Worm (Caenorhabditis elegans) whole organism, late embryonic: ENCODE data around the gene ldb-1.

ENCODE experiments used
- C08G9.2 ChIP-seq: sonication (generic microtip); optimal IDR thresholded peaks from 2 replicates; lab custom pipeline; 2016; ENCODE audit warnings: mild to moderate bottlenecking, missing genetic modification characterization, moderate library complexity, missing compliant biosample characterization
- F13H6.1 ChIP-seq: sonication (generic microtip); optimal IDR thresholded peaks from 2 replicates; lab custom pipeline; 2016; ENCODE audit warnings: missing genetic modification characterization, missing compliant biosample characterization
- K09A11.1 ChIP-seq: sonication (generic microtip); optimal IDR thresholded peaks from 2 replicates; lab custom pipeline; 2017; ENCODE audit warnings: antibody characterized with exemption, mild to moderate bottlenecking, missing genetic modification characterization, missing compliant biosample characterization; ENCODE audit not compliant: insufficient read depth
- ceh-14 ChIP-seq: sonication (generic microtip); optimal IDR thresholded peaks from 2 replicates; lab custom pipeline; 2016; ENCODE audit warnings: missing genotype, missing genetic modification characterization, missing compliant biosample characterization
- ceh-2 ChIP-seq: sonication (generic microtip); optimal IDR thresholded peaks from 2 replicates; lab custom pipeline; 2016; ENCODE audit warnings: missing genotype, missing genetic modification characterization, missing compliant biosample characterization
- ceh-30 ChIP-seq: fragments of 150-350 bp; optimal IDR thresholded peaks from 2 replicates; lab custom pipeline; 2014; ENCODE audit warnings: missing biosample characterization, missing genetic modification characterization
- ceh-31 ChIP-seq: sonication (generic microtip); optimal IDR thresholded peaks from 2 replicates; lab custom pipeline; 2016; ENCODE audit warnings: missing genetic modification characterization, missing compliant biosample characterization
- ceh-34 ChIP-seq: sonication (generic microtip); optimal IDR thresholded peaks from 2 replicates; lab custom pipeline; 2016; ENCODE audit warnings: mild to moderate bottlenecking, missing genetic modification characterization, missing compliant biosample characterization
- ceh-48 ChIP-seq: sonication (generic microtip); optimal IDR thresholded peaks from 2 replicates; lab custom pipeline; 2016; ENCODE audit warnings: missing genetic modification characterization, inconsistent platforms, missing compliant biosample characterization
- che-1 ChIP-seq: sonication (generic microtip); optimal IDR thresholded peaks from 2 replicates; lab custom pipeline; 2016; ENCODE audit warnings: mild to moderate bottlenecking, missing genetic modification characterization, missing compliant biosample characterization
- dmd-4 ChIP-seq: sonication (generic microtip); optimal IDR thresholded peaks from 2 replicates; lab custom pipeline; 2016; ENCODE audit warnings: borderline replicate concordance, missing genetic modification characterization, missing compliant biosample characterization
- dve-1 ChIP-seq: sonication (generic microtip); optimal IDR thresholded peaks from 2 replicates; lab custom pipeline; 2017; ENCODE audit warnings: antibody characterized with exemption, mild to moderate bottlenecking, missing genetic modification characterization, missing compliant biosample characterization
- elt-4 ChIP-seq: sonication (generic microtip); optimal IDR thresholded peaks from 2 replicates; lab custom pipeline; 2016; ENCODE audit warnings: missing genetic modification characterization, missing compliant biosample characterization
- ets-4 ChIP-seq: sonication (generic microtip); optimal IDR thresholded peaks from 2 replicates; lab custom pipeline; 2016; ENCODE audit warnings: missing genetic modification characterization, missing compliant biosample characterization
- fax-1 ChIP-seq: sonication (generic microtip); optimal IDR thresholded peaks from 2 replicates; lab custom pipeline; 2016; ENCODE audit warnings: missing genotype, missing genetic modification characterization, missing compliant biosample characterization
- hlh-13 ChIP-seq: fragments of 200-800 bp; sonication (Bioruptor generic); optimal IDR thresholded peaks from 2 replicates; lab custom pipeline; 2018; ENCODE audit warnings: mild to moderate bottlenecking, missing genetic modification characterization, missing compliant biosample characterization
- hlh-30 ChIP-seq: sonication (generic microtip); optimal IDR thresholded peaks from 2 replicates; lab custom pipeline; 2017; ENCODE audit warnings: antibody characterized with exemption, missing genetic modification characterization, missing compliant biosample characterization; ENCODE audit not compliant: insufficient read depth
- hlh-8 ChIP-seq: sonication (generic microtip); optimal IDR thresholded peaks from 2 replicates; lab custom pipeline; 2016; ENCODE audit warnings: missing genotype, missing genetic modification characterization, missing compliant biosample characterization
- lim-6 ChIP-seq: sonication (generic microtip); optimal IDR thresholded peaks from 2 replicates; lab custom pipeline; 2016; ENCODE audit warnings: missing genetic modification characterization, missing compliant biosample characterization
- nhr-11 ChIP-seq: fragments of 150-350 bp; optimal IDR thresholded peaks from 2 replicates; lab custom pipeline; 2014; ENCODE audit warnings: missing biosample characterization, missing genetic modification characterization
- nhr-232 ChIP-seq: sonication (generic microtip); optimal IDR thresholded peaks from 2 replicates; lab custom pipeline; 2016; ENCODE audit warnings: missing genetic modification characterization, missing compliant biosample characterization
- pat-9 ChIP-seq: fragments of 200-800 bp; sonication (Bioruptor generic); optimal IDR thresholded peaks from 2 replicates; lab custom pipeline; 2018; ENCODE audit warnings: mild to moderate bottlenecking, missing genetic modification characterization, moderate library complexity, missing compliant biosample characterization
- pha-2 ChIP-seq: sonication (generic microtip); optimal IDR thresholded peaks from 2 replicates; lab custom pipeline; 2017; ENCODE audit warnings: mild to moderate bottlenecking, missing genetic modification characterization, missing compliant biosample characterization
- ref-2 ChIP-seq: sonication (generic microtip); optimal IDR thresholded peaks from 2 replicates; lab custom pipeline; 2016; ENCODE audit warnings: missing genetic modification characterization, missing compliant biosample characterization
- rnt-1 ChIP-seq: sonication (generic microtip); optimal IDR thresholded peaks from 2 replicates; lab custom pipeline; 2016; ENCODE audit warnings: missing genetic modification characterization, missing compliant biosample characterization
- tbx-2 ChIP-seq: sonication (generic microtip); optimal IDR thresholded peaks from 2 replicates; lab custom pipeline; 2016; ENCODE audit warnings: missing genetic modification characterization, missing compliant biosample characterization
- tbx-7 ChIP-seq: sonication (generic microtip); optimal IDR thresholded peaks from 2 replicates; lab custom pipeline; 2016; ENCODE audit warnings: missing genotype, missing genetic modification characterization, missing compliant biosample characterization
- ttx-3 ChIP-seq: sonication (generic microtip); optimal IDR thresholded peaks from 2 replicates; lab custom pipeline; 2016; ENCODE audit warnings: missing genetic modification reagents, missing genetic modification characterization, missing compliant biosample characterization
- unc-3 ChIP-seq, 2 experiments: fragments of 200-800 bp in 1 of 2; sonication (Bioruptor generic) in 1 of 2; sonication (generic microtip) in 1 of 2; conservative IDR thresholded peaks in 1 of 2; optimal IDR thresholded peaks in 1 of 2; 2 replicates each; pipeline versions ENCODE4 v1.3.6 to Lab custom; 2016 to 2022; ENCODE audit warnings: missing compliant biosample characterization in 2 of 2, missing genetic modification characterization in 2 of 2, missing genetic modification reagents in 1 of 2
- unc-42 ChIP-seq: sonication (generic microtip); optimal IDR thresholded peaks from 2 replicates; lab custom pipeline; 2016; ENCODE audit warnings: missing genotype, missing genetic modification characterization, missing compliant biosample characterization
- unc-86 ChIP-seq: sonication (generic microtip); optimal IDR thresholded peaks from 2 replicates; lab custom pipeline; 2016; ENCODE audit warnings: missing genetic modification characterization, missing compliant biosample characterization

The ldb-1 gene

DNA sequence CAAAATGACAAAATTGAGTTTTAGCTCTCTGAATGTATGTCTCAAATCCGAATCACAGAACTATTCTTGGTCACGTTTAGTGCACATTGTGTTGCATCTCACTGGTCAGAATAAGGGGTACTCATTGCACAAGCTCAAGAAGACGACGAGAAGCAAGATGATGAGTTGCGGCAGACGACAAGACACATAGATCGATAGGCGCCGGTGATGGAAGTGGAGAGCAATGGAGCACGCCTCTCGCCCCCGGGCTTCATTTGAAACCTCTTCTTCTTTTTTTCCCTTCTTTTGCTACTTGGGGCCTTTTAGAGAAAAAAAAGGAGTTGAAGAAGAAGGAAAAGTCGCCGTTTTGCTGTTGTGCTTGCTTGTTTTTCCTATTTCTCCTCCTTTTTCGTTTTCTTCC lies 39.6 kb downstream of the ldb-1 start, which contains the start of gene apt-9:
Gene apt-9, plus strand, starts transcription at position 194 of the 400 bp plus-strand sequence.
- TF ChIP-seq pha-2 (tag; lab: Kevin White, UChicago): no peak
- peak; percentile 10 for TF ChIP-seq ceh-31 (tag; lab: Kevin White, UChicago)
- TF ChIP-seq ceh-14: peak; percentile 3
- peak; percentile 43 for TF ChIP-seq unc-42 (tag; lab: Kevin White, UChicago)
- no peak for TF ChIP-seq C08G9.2 (tag; lab: Kevin White, UChicago)
- peak; percentile 65 for TF ChIP-seq ceh-48 (tag; lab: Kevin White, UChicago)

DNA sequence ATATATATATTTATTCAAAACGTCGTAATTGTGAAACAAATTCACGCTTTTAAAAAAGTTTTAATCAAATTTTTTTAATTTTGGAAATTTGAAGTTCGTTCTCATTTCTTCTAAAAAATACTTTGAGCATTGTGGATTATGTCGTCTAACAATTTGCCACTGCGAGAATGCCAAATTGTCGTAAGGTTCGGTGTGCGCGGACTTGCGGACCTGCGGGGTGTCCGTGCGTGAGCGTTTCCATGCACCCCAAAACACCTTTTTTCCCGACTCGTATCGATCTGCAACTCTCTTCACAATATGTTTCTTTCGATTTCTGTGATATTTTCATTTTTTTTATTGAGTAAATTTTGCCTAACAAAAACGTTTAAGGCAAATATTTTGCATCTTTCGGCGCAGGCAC lies 44.0 kb downstream of the ldb-1 start:
- TF ChIP-seq elt-4: no peak
- no peak for TF ChIP-seq ceh-2 (tag; lab: Kevin White, UChicago)
- TF ChIP-seq ceh-14: no peak
- no peak for TF ChIP-seq nhr-232 (tag; lab: Kevin White, UChicago)
- TF ChIP-seq ceh-31 (tag; lab: Kevin White, UChicago): no peak
- no peak for TF ChIP-seq tbx-7 (tag; lab: Kevin White, UChicago)
- no peak for TF ChIP-seq hlh-8 (tag; lab: Kevin White, UChicago)
- TF ChIP-seq fax-1 (tag; lab: Kevin White, UChicago): no peak
- no peak for TF ChIP-seq ets-4 (tag; lab: Kevin White, UChicago)
- TF ChIP-seq pha-2 (tag; lab: Kevin White, UChicago): no peak
- TF ChIP-seq unc-86 (tag; lab: Kevin White, UChicago): no peak
- TF ChIP-seq, all 69 proteins: peak for 0

DNA sequence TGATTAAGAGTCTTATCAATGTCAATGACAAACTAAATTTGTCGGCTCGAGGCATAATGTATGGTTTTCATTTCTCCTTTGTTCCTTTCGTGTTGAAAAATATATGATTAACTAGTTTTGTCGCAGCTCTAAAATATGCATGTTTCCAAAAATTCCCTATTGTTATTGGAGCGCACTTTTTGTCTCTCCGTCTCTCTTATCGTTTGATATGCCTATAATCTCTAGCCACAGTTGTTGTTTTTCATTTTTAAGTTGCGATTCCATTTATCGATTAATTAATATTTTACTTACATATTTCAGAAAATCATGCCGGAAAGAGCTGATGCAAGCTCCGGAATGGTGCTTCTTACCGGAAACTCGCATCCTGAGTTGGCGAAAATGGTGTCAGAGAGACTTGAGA lies 44.6 kb downstream of the ldb-1 start, which contains the start of gene W04G3.5:
Gene W04G3.5, plus strand, starts transcription at position 301 of the 400 bp plus-strand sequence.
- no peak for TF ChIP-seq che-1 (tag; lab: Kevin White, UChicago)
- no peak for TF ChIP-seq nhr-11
- no peak for TF ChIP-seq ref-2 (tag; lab: Kevin White, UChicago)
- no peak for TF ChIP-seq dmd-4 (tag; lab: Kevin White, UChicago)
- TF ChIP-seq rnt-1 (tag; lab: Kevin White, UChicago): no peak
- TF ChIP-seq ttx-3: no peak
- no peak for TF ChIP-seq dve-1 (tag; lab: Kevin White, UChicago)
- no peak for TF ChIP-seq unc-3 (GFP tag; conservative IDR thresholded peaks at IDR 0.05; lab: Robert Waterston, UW)
- no peak for TF ChIP-seq unc-3 (tag; optimal IDR thresholded peaks at IDR 0.05; lab: Kevin White, UChicago)

DNA sequence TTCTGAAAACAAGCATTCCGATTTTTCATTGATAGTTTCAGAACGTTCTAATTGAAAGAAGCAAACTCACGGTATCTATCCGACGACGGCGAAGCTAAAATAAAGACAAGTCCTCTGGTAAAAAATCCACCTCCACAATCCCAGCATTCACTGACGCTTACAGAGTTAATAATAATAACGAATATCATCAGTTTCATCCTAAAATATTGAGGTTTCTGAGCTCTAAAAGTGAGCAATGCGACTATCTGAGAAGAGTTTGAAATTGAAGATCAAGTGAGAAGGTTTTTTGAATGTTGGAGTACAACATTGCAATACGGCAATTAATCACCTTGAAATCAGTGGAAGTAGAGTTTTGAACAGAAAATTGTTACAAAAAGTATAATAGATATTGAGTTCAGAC lies 47.8 kb downstream of the ldb-1 start, which contains the start of gene W04G3.12:
Gene W04G3.12, minus strand, starts transcription at position 311 of the 400 bp plus-strand sequence.
- TF ChIP-seq K09A11.1 (tag; lab: Kevin White, UChicago) (no peak), ceh-30 (tag; lab: Kevin White, UChicago) (no peak)

DNA sequence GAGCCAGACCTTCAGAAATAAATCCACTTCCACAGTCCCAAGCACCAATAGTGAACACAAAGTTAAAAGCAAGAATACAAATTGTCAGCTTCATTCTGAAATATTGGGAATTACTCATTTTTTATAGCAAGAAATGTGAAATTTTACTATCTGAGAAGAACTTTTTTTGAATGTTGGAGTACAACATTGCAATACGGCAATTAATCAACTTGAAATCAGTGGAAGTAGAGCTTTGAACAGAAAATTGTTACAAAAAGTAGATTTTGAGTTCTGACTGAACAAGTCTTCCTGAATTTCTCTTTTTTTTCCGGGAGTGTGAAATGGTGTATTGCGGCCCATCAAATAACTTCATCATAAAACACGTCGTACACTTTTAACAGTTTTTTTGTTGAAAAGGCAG lies 49.4 kb downstream of the ldb-1 start, which contains the start of gene W04G3.10:
Gene W04G3.10, minus strand, starts transcription at position 101 of the 400 bp plus-strand sequence.
- TF ChIP-seq fax-1 (tag; lab: Kevin White, UChicago) (no peak), rnt-1 (tag; lab: Kevin White, UChicago) (no peak), pat-9 (tag; lab: Kevin White, UChicago) (no peak), hlh-30 (tag; lab: Kevin White, UChicago) (no peak), hlh-8 (tag; lab: Kevin White, UChicago) (no peak), tbx-2 (tag; lab: Kevin White, UChicago) (no peak), ceh-34 (tag; lab: Kevin White, UChicago) (no peak), C08G9.2 (tag; lab: Kevin White, UChicago) (no peak), hlh-13 (GFP tag; lab: Kevin White, UChicago) (no peak), lim-6 (no peak), F13H6.1 (no peak), ttx-3 (no peak), ref-2 (tag; lab: Kevin White, UChicago) (no peak)
